Fruit fly (Drosophila melanogaster): ENCODE data around the gene D2hgdh.

D2hgdh gene

dm6 chrX:2137587-2138341 lies 3.5 kb upstream of the D2hgdh start:
- TF ChIP-seq CG2202 (tag; optimal IDR thresholded peaks at IDR 0.05) (peak; percentile 99), Bdp1 (GFP tag; optimal IDR thresholded peaks at IDR 0.05) (peak; percentile 87), pho (GFP tag; optimal IDR thresholded peaks at IDR 0.05) (peak; percentile 96), Opbp (GFP tag; IDR thresholded peaks at IDR 0.05; ENCODE audit: partially characterized antibody) (peak; percentile 56; the same call in 1 of the 3 replicates), CG3065 (GFP tag; optimal IDR thresholded peaks at IDR 0.05) (peak; percentile 97), CG15011 (GFP tag; optimal IDR thresholded peaks at IDR 0.05) (peak; percentile 99), Sry-β (GFP tag; optimal IDR thresholded peaks at IDR 0.05) (peak; percentile 63), Meics (GFP tag; optimal IDR thresholded peaks at IDR 0.05) (peak; percentile 99), CG1832 (GFP tag; optimal IDR thresholded peaks at IDR 0.05) (no peak), CG6654 (GFP tag; optimal IDR thresholded peaks at IDR 0.05) (peak; percentile 95), nerfin-2 (GFP tag; IDR thresholded peaks at IDR 0.05; ENCODE audit: partially characterized antibody) (peak; percentile 90), CrebB (tag; optimal IDR thresholded peaks at IDR 0.05) (peak; percentile 99), Gsc (GFP tag; IDR thresholded peaks at IDR 0.05) (peak; percentile 96), CG7928 (GFP tag; optimal IDR thresholded peaks at IDR 0.05) (peak; percentile 84), CG8944 (GFP tag; optimal IDR thresholded peaks at IDR 0.05) (peak; percentile 78), CG11093 (GFP tag; IDR thresholded peaks at IDR 0.05) (peak; percentile 99), slp2 (GFP tag; optimal IDR thresholded peaks at IDR 0.05) (peak; percentile 85), crol (GFP tag; IDR thresholded peaks at IDR 0.05) (peak; percentile 82), sqz (GFP tag; optimal IDR thresholded peaks at IDR 0.05) (peak; percentile 98), gcm (GFP tag; optimal IDR thresholded peaks at IDR 0.05) (peak; percentile 99), Chrac-16 (GFP tag; optimal IDR thresholded peaks at IDR 0.05) (peak; percentile 98), org-1 (GFP tag; optimal IDR thresholded peaks at IDR 0.05) (peak; percentile 98), CG4617 (GFP tag; optimal IDR thresholded peaks at IDR 0.05; ENCODE audit: borderline replicate concordance) (peak; percentile 94), grau (tag; optimal IDR thresholded peaks at IDR 0.05) (peak; percentile 99), Scr (GFP tag; IDR thresholded peaks at IDR 0.05; ENCODE audit: partially characterized antibody) (peak; percentile 64), Max (GFP tag; optimal IDR thresholded peaks at IDR 0.05) (peak; percentile 98), tna (GFP tag; IDR thresholded peaks at IDR 0.05; ENCODE audit: partially characterized antibody) (peak; percentile 66; the same call in 1 of the 2 replicates), slbo (GFP tag; IDR thresholded peaks at IDR 0.05) (peak; percentile 99), CG10274 (GFP tag; optimal IDR thresholded peaks at IDR 0.05) (peak; percentile 96), esg (GFP tag; conservative IDR thresholded peaks at IDR 0.05) (peak; percentile 99), slou (GFP tag; optimal IDR thresholded peaks at IDR 0.05) (peak; percentile 98), lmd (GFP tag; IDR thresholded peaks at IDR 0.05) (peak; percentile 99), CG3163 (GFP tag; optimal IDR thresholded peaks at IDR 0.05) (peak; percentile 35), CG17612 (GFP tag; IDR thresholded peaks at IDR 0.05) (peak; percentile 97), CG6272 (GFP tag; IDR thresholded peaks at IDR 0.05) (peak; percentile 97), tio (GFP tag; optimal IDR thresholded peaks at IDR 0.05) (peak; percentile 99), CG7372 (GFP tag; IDR thresholded peaks at IDR 0.05) (peak; percentile 99), Mad (GFP tag; optimal IDR thresholded peaks at IDR 0.05) (peak; percentile 95), Dll (GFP tag; IDR thresholded peaks at IDR 0.05; ENCODE audit: partially characterized antibody) (peak; percentile 48; the same call in 3 of the 4 replicates), bcd (GFP tag; optimal IDR thresholded peaks at IDR 0.05) (peak; percentile 99), CG7786 (GFP tag; optimal IDR thresholded peaks at IDR 0.05) (peak; percentile 95), run (tag; optimal IDR thresholded peaks at IDR 0.05) (peak; percentile 99), C15 (GFP tag; IDR thresholded peaks at IDR 0.05) (peak; percentile 97), CG12104 (GFP tag; optimal IDR thresholded peaks at IDR 0.05) (peak; percentile 99), CG6683 (GFP tag; optimal IDR thresholded peaks at IDR 0.05) (peak; percentile 99), Aef1 (GFP tag; IDR thresholded peaks at IDR 0.05) (peak; percentile 98), Taf1 (GFP tag; IDR thresholded peaks at IDR 0.05) (peak; percentile 99), sr (GFP tag; IDR thresholded peaks at IDR 0.05) (peak; percentile 81; the same call in 2 of the 3 replicates), Sox102F (GFP tag; optimal IDR thresholded peaks at IDR 0.05) (peak; percentile 99)
